Fruit fly (Drosophila melanogaster) Kc167 (cell line): ENCODE results near the gene CG46521.
"Not testable (repeated sequence)": the region's sequence is repeated elsewhere in the genome, so short reads cannot be mapped to it uniquely, and the experiment has no call there.

Experiments used
- Myc ChIP-seq: fragments of >200 bp; optimal IDR thresholded peaks from 2 replicates; lab custom pipeline; 2017; ENCODE audit warnings: missing external identifiers
- Sin3A ChIP-seq: fragments of >200 bp; optimal IDR thresholded peaks from 2 replicates; lab custom pipeline; 2018; ENCODE audit warnings: missing external identifiers
- h ChIP-seq: fragments of >200 bp; optimal IDR thresholded peaks from 3 replicates; lab custom pipeline; 2018; ENCODE audit warnings: missing external identifiers
- insv ChIP-seq: fragments of >200 bp; optimal IDR thresholded peaks from 3 replicates; lab custom pipeline; 2018; ENCODE audit warnings: missing external identifiers
- psq ChIP-seq: fragments of >200 bp; optimal IDR thresholded peaks from 2 replicates; lab custom pipeline; 2017; ENCODE audit warnings: missing external identifiers

DNA sequence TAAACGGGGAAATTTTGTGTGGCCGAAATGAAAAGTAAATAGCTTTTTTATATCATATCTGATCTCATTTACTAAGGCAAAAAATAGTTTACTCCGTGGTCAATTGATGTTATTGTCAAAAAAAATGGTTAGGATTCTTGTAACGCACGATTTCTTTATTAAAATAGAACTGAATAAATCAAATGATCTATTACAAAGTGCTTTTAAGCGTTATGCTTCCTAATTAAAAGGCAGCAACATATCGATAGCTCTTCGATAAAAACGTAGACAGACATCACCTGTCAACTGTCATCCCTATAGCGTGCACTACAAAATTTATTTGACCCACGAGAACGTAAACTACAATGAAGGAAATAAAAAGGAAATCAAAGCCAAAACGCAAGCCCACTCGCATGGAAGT lies at the start of gene CG46521:
- TF ChIP-seq psq, insv, Sin3A, Myc, h (lab: Kevin White, UChicago): not testable (repeated sequence)
